Fruit fly (Drosophila melanogaster) whole organism, embryonic: ENCODE results near the gene asun.

Source experiments
- Atf-2 ChIP-seq: fragments of 200-800 bp; sonication (Bioruptor generic); optimal IDR thresholded peaks from 2 replicates; lab custom pipeline; 2016; ENCODE audit warnings: missing biosample characterization, missing genetic modification characterization
- CG14710 ChIP-seq: fragments of 200-800 bp; sonication (Bioruptor generic); optimal IDR thresholded peaks from 3 replicates; lab custom pipeline; 2019; ENCODE audit warnings: missing biosample characterization, mild to moderate bottlenecking, missing genetic modification characterization, moderate library complexity
- CG14965 ChIP-seq: fragments of 200-800 bp; sonication (Bioruptor generic); optimal IDR thresholded peaks from 2 replicates; lab custom pipeline; 2016; ENCODE audit warnings: missing biosample characterization, missing genetic modification characterization, borderline replicate concordance
- CG2120 ChIP-seq: fragments of 200-800 bp; sonication (Bioruptor generic); optimal IDR thresholded peaks from 3 replicates; lab custom pipeline; 2016; ENCODE audit warnings: missing biosample characterization, missing genetic modification characterization
- CG3065 ChIP-seq: fragments of 200-800 bp; sonication (Bioruptor generic); optimal IDR thresholded peaks from 2 replicates; lab custom pipeline; 2016; ENCODE audit warnings: missing biosample characterization, missing genetic modification characterization
- CG31388 ChIP-seq: fragments of 200-800 bp; sonication (Bioruptor generic); optimal IDR thresholded peaks from 2 replicates; lab custom pipeline; 2016; ENCODE audit warnings: missing biosample characterization, missing genetic modification characterization
- CG33213 ChIP-seq: fragments of 200-800 bp; sonication (Bioruptor generic); optimal IDR thresholded peaks from 3 replicates; lab custom pipeline; 2016; ENCODE audit warnings: missing biosample characterization, missing genetic modification characterization
- CG33557 ChIP-seq: fragments of 200-800 bp; sonication (Bioruptor generic); optimal IDR thresholded peaks from 2 replicates; lab custom pipeline; 2019; ENCODE audit warnings: missing biosample characterization, mild to moderate bottlenecking, missing genetic modification characterization, moderate library complexity
- CG4360 ChIP-seq: fragments of 200-800 bp; sonication (Bioruptor generic); IDR thresholded peaks from 2 replicates; pipeline ENCODE4 v1.3.6; 2022; ENCODE audit warnings: missing biosample characterization, missing genetic modification characterization
- CG4404 ChIP-seq: fragments of 200-800 bp; sonication (Bioruptor generic); IDR thresholded peaks from 2 replicates; pipeline ENCODE4 v1.3.6; 2022; ENCODE audit warnings: missing biosample characterization, missing genetic modification characterization
- CG4707 ChIP-seq: fragments of 200-800 bp; sonication (Bioruptor generic); optimal IDR thresholded peaks from 2 replicates; lab custom pipeline; 2018; ENCODE audit warnings: missing biosample characterization, mild to moderate bottlenecking, missing genetic modification characterization, moderate library complexity
- CG4820 ChIP-seq: fragments of 200-800 bp; sonication (Bioruptor generic); optimal IDR thresholded peaks from 3 replicates; lab custom pipeline; 2016; ENCODE audit warnings: missing biosample characterization, missing genetic modification characterization
- CG6854 ChIP-seq: fragments of 200-800 bp; sonication (Bioruptor generic); optimal IDR thresholded peaks from 3 replicates; lab custom pipeline; 2017; ENCODE audit warnings: missing biosample characterization, mild to moderate bottlenecking, missing genetic modification characterization
- CG7357 ChIP-seq: fragments of 200-800 bp; sonication (Bioruptor generic); IDR thresholded peaks from 3 replicates; pipeline ENCODE4 v1.3.6; 2022; ENCODE audit warnings: missing biosample characterization, missing genetic modification characterization
- CG9437 ChIP-seq: fragments of 200-800 bp; sonication (Bioruptor generic); optimal IDR thresholded peaks from 2 replicates; lab custom pipeline; 2018; ENCODE audit warnings: missing biosample characterization, mild to moderate bottlenecking, missing genetic modification characterization
- CHES-1-like ChIP-seq: fragments of 200-800 bp; sonication (Bioruptor generic); optimal IDR thresholded peaks from 2 replicates; lab custom pipeline; 2016; ENCODE audit warnings: missing biosample characterization, missing genetic modification characterization
- CTCF ChIP-seq: fragments of 200-800 bp; sonication (Bioruptor generic); optimal IDR thresholded peaks from 2 replicates; lab custom pipeline; 2017; ENCODE audit warnings: missing biosample characterization, mild to moderate bottlenecking, missing genetic modification characterization, moderate library complexity
- D ChIP-seq, 2 experiments: fragments of 200-800 bp in 1 of 2; fragments of >200 bp in 1 of 2; sonication (Bioruptor generic) in 1 of 2; optimal IDR thresholded peaks; 2 replicates in 1 of 2; 3 replicates in 1 of 2; lab custom pipeline; 2017; ENCODE audit warnings: mild to moderate bottlenecking in 1 of 2, missing biosample characterization in 1 of 2, missing genetic modification characterization in 1 of 2, missing genetic modification reagents in 1 of 2
- Dad ChIP-seq: fragments of 200-800 bp; sonication (Bioruptor generic); optimal IDR thresholded peaks from 3 replicates; lab custom pipeline; 2016; ENCODE audit warnings: missing biosample characterization, missing genetic modification characterization
- Deaf1 ChIP-seq: fragments of 200-800 bp; optimal IDR thresholded peaks from 3 replicates; lab custom pipeline; 2019; ENCODE audit warnings: missing biosample characterization, mild to moderate bottlenecking, missing genetic modification characterization, moderate library complexity
- Doc2 ChIP-seq: fragments of 200-800 bp; sonication (Bioruptor generic); IDR thresholded peaks from 2 replicates; pipeline ENCODE4 v1.3.6; 2022; ENCODE audit warnings: missing biosample characterization, missing genetic modification characterization
- E2f1 ChIP-seq: fragments of 200-800 bp; sonication (Bioruptor generic); IDR thresholded peaks from 2 replicates; pipeline ENCODE4 v1.3.6; 2022; ENCODE audit warnings: missing biosample characterization, missing genetic modification characterization
- ERR ChIP-seq: fragments of 200-800 bp; sonication (Bioruptor generic); optimal IDR thresholded peaks from 2 replicates; lab custom pipeline; 2016; ENCODE audit warnings: missing biosample characterization, missing genetic modification characterization
- Fer3 ChIP-seq: fragments of 200-800 bp; sonication (Bioruptor generic); optimal IDR thresholded peaks from 2 replicates; lab custom pipeline; 2018; ENCODE audit warnings: missing biosample characterization, mild to moderate bottlenecking, missing genetic modification characterization, moderate library complexity
- GATAe ChIP-seq: fragments of 200-800 bp; sonication (Bioruptor generic); conservative IDR thresholded peaks from 2 replicates; pipeline ENCODE4 v1.3.6; 2022; ENCODE audit warnings: missing biosample characterization, missing genetic modification characterization
- HLH54F ChIP-seq: fragments of 200-800 bp; sonication (Bioruptor generic); optimal IDR thresholded peaks from 3 replicates; lab custom pipeline; 2016; ENCODE audit warnings: missing biosample characterization, missing genetic modification characterization
- HmgZ ChIP-seq: fragments of 200-800 bp; sonication (Bioruptor generic); optimal IDR thresholded peaks from 2 replicates; lab custom pipeline; 2018; ENCODE audit warnings: missing biosample characterization, mild to moderate bottlenecking, missing genetic modification characterization
- Hmr ChIP-seq: fragments of 200-800 bp; sonication (Bioruptor generic); optimal IDR thresholded peaks from 3 replicates; lab custom pipeline; 2017; ENCODE audit warnings: mild to moderate bottlenecking, missing biosample characterization, missing genetic modification reagents, missing genetic modification characterization
- Hr39 ChIP-seq: fragments of >200 bp; optimal IDR thresholded peaks from 2 replicates; lab custom pipeline; 2017
- Hr78 ChIP-seq, 2 experiments: fragments of 200-800 bp in 1 of 2; fragments of >200 bp in 1 of 2; sonication (Bioruptor generic) in 1 of 2; optimal IDR thresholded peaks; 2 replicates each; lab custom pipeline; 2017 to 2019; ENCODE audit warnings: missing biosample characterization in 2 of 2, missing genetic modification characterization in 2 of 2, mild to moderate bottlenecking in 1 of 2, moderate library complexity in 1 of 2
- Hsf ChIP-seq: fragments of 200-800 bp; sonication (Bioruptor generic); optimal IDR thresholded peaks from 3 replicates; lab custom pipeline; 2016; ENCODE audit warnings: missing biosample characterization, missing genetic modification characterization
- MTF-1 ChIP-seq: fragments of 200-800 bp; sonication (Bioruptor generic); optimal IDR thresholded peaks from 2 replicates; lab custom pipeline; 2018; ENCODE audit warnings: missing biosample characterization, mild to moderate bottlenecking, missing genetic modification characterization, borderline replicate concordance
- Med ChIP-seq: fragments of 200-800 bp; sonication (Bioruptor generic); peaks from one replicate; lab custom pipeline; 2016; ENCODE audit warnings: missing biosample characterization, missing genetic modification characterization, mild to moderate bottlenecking, inconsistent platforms, moderate library complexity
- Meics ChIP-seq: fragments of 200-800 bp; sonication (Bioruptor generic); optimal IDR thresholded peaks from 2 replicates; lab custom pipeline; 2017; ENCODE audit warnings: missing biosample characterization, mild to moderate bottlenecking, missing genetic modification characterization
- NFAT ChIP-seq: fragments of 200-800 bp; sonication (Bioruptor generic); IDR thresholded peaks from 2 replicates; pipeline ENCODE4 v1.3.6; 2022; ENCODE audit warnings: missing biosample characterization, missing genetic modification characterization
- Taf1 ChIP-seq: fragments of 200-800 bp; sonication (Bioruptor generic); IDR thresholded peaks from 2 replicates; pipeline ENCODE4 v1.3.6; 2022; ENCODE audit warnings: missing biosample characterization, missing genetic modification characterization
- Usf ChIP-seq: fragments of 200-800 bp; sonication (Bioruptor generic); optimal IDR thresholded peaks from 2 replicates; lab custom pipeline; 2017; ENCODE audit warnings: missing genotype, missing biosample characterization, missing genetic modification characterization
- YL-1 ChIP-seq: fragments of 200-800 bp; sonication (Bioruptor generic); optimal IDR thresholded peaks from 3 replicates; lab custom pipeline; 2017; ENCODE audit warnings: missing biosample characterization, mild to moderate bottlenecking, missing genetic modification characterization
- bowl ChIP-seq: fragments of 200-800 bp; sonication (Bioruptor generic); IDR thresholded peaks from 2 replicates; pipeline ENCODE4 v1.3.6; 2022; ENCODE audit warnings: missing biosample characterization, missing genetic modification characterization
- cas ChIP-seq: fragments of 200-800 bp; sonication (Bioruptor generic); IDR thresholded peaks from 2 replicates; pipeline ENCODE4 v1.3.6; 2022; ENCODE audit warnings: missing biosample characterization, missing genetic modification characterization
- chinmo ChIP-seq: fragments of 200-800 bp; sonication (Bioruptor generic); IDR thresholded peaks from 4 replicates; pipeline ENCODE4 v1.3.6; 2022; ENCODE audit warnings: missing biosample characterization, missing genetic modification characterization; ENCODE audit not compliant: partially characterized antibody
- chn ChIP-seq: fragments of 200-800 bp; sonication (Bioruptor generic); optimal IDR thresholded peaks from 2 replicates; lab custom pipeline; 2016; ENCODE audit warnings: missing biosample characterization, missing genetic modification characterization
- disco-r ChIP-seq: fragments of 200-800 bp; sonication (Bioruptor generic); optimal IDR thresholded peaks from 2 replicates; lab custom pipeline; 2016; ENCODE audit warnings: missing biosample characterization, missing genetic modification characterization
- ftz-f1 ChIP-seq: fragments of 200-800 bp; sonication (Bioruptor generic); optimal IDR thresholded peaks from 2 replicates; lab custom pipeline; 2016; ENCODE audit warnings: missing biosample characterization, missing genetic modification characterization
- gce ChIP-seq: fragments of 200-800 bp; sonication (Bioruptor generic); IDR thresholded peaks from 3 replicates; pipeline ENCODE4 v1.3.6; 2022; ENCODE audit warnings: missing biosample characterization, missing genetic modification characterization
- gem ChIP-seq: fragments of 200-800 bp; sonication (Bioruptor generic); optimal IDR thresholded peaks from 2 replicates; lab custom pipeline; 2019; ENCODE audit warnings: missing biosample characterization, mild to moderate bottlenecking, missing genetic modification characterization, moderate library complexity
- ham ChIP-seq: fragments of 200-800 bp; sonication (Bioruptor generic); IDR thresholded peaks from 2 replicates; pipeline ENCODE4 v1.3.6; 2022; ENCODE audit warnings: missing biosample characterization, missing genetic modification characterization
- jigr1 ChIP-seq: fragments of 200-800 bp; sonication (Bioruptor generic); IDR thresholded peaks from 3 replicates; pipeline ENCODE4 v1.3.6; 2022; ENCODE audit warnings: missing biosample characterization, missing genetic modification characterization
- lbe ChIP-seq: fragments of 200-800 bp; sonication (Bioruptor generic); optimal IDR thresholded peaks from 2 replicates; lab custom pipeline; 2016; ENCODE audit warnings: missing biosample characterization, mild to moderate bottlenecking, missing genetic modification characterization
- onecut ChIP-seq: fragments of 200-800 bp; sonication (Bioruptor generic); IDR thresholded peaks from 2 replicates; pipeline ENCODE4 v1.3.6; 2022; ENCODE audit warnings: missing biosample characterization, missing genetic modification characterization
- pita ChIP-seq: fragments of 200-800 bp; sonication (Bioruptor generic); optimal IDR thresholded peaks from 2 replicates; lab custom pipeline; 2017; ENCODE audit warnings: missing biosample characterization, mild to moderate bottlenecking, missing genetic modification characterization

Gene asun

dm6 chr3R:16241102-16241779, 22.8 kb upstream of the asun start (continued):
- no peak for TF ChIP-seq Atf-2 (GFP tag; lab: Kevin White, UChicago)
- no peak for TF ChIP-seq CG6854 (GFP tag; lab: Kevin White, UChicago)
- no peak; the same call in 1 of the 2 replicates for TF ChIP-seq onecut (GFP tag; lab: Robert Waterston, UW)
- no peak for TF ChIP-seq disco-r (GFP tag; lab: Kevin White, UChicago)
- peak; percentile 17 for TF ChIP-seq CTCF (GFP tag; lab: Kevin White, UChicago)
- no peak for TF ChIP-seq jigr1 (GFP tag; lab: Robert Waterston, UW)
- peak; percentile 64 for TF ChIP-seq ERR (GFP tag; lab: Kevin White, UChicago)
- TF ChIP-seq E2f1 (GFP tag; lab: Robert Waterston, UW), result no peak
- no peak for TF ChIP-seq CG3065 (GFP tag; lab: Kevin White, UChicago)
- TF ChIP-seq ham (GFP tag; lab: Robert Waterston, UW), result no peak
- no peak for TF ChIP-seq Hr39 (lab: Kevin White, UChicago)
- no peak for TF ChIP-seq CG4360 (GFP tag; lab: Robert Waterston, UW)
- no peak for TF ChIP-seq bowl
- TF ChIP-seq CG4404 (GFP tag; lab: Robert Waterston, UW), result no peak
- TF ChIP-seq cas (GFP tag; lab: Robert Waterston, UW), result no peak
- TF ChIP-seq CG4707, result peak; percentile 6
- 0 out of 3 replicates have a peak, but pooled peaks have one; percentile 16 for TF ChIP-seq CG7357 (GFP tag; lab: Robert Waterston, UW)
- TF ChIP-seq chinmo (GFP tag; lab: Robert Waterston, UW), result no peak
- TF ChIP-seq NFAT, result no peak
- peak; percentile 8 for TF ChIP-seq CG33213 (GFP tag; lab: Kevin White, UChicago)
- TF ChIP-seq chn (GFP tag; lab: Kevin White, UChicago), result no peak
- TF ChIP-seq MTF-1 (GFP tag; lab: Kevin White, UChicago), result peak; percentile 46
- TF ChIP-seq Taf1 (GFP tag; lab: Robert Waterston, UW), result no peak
- TF ChIP-seq CG33557 (GFP tag; lab: Kevin White, UChicago), result no peak
- TF ChIP-seq gce (GFP tag; lab: Robert Waterston, UW), result no peak
- no peak for TF ChIP-seq YL-1 (GFP tag; lab: Kevin White, UChicago)
- peak; percentile 33 for TF ChIP-seq D (optimal IDR thresholded peaks at IDR 0.05; lab: Kevin White, UChicago)
- TF ChIP-seq D (GFP tag; optimal IDR thresholded peaks at IDR 0.05; lab: Kevin White, UChicago), result peak; percentile 0
- no peak for TF ChIP-seq CG9437 (GFP tag; lab: Kevin White, UChicago)
- TF ChIP-seq CG2120 (GFP tag; lab: Kevin White, UChicago), result peak; percentile 56
- TF ChIP-seq Usf (GFP tag; lab: Kevin White, UChicago), result no peak
- TF ChIP-seq Deaf1 (tag; lab: Kevin White, UChicago), result peak; percentile 98
- no peak for TF ChIP-seq CG31388 (GFP tag; lab: Kevin White, UChicago)
- TF ChIP-seq gem (tag; lab: Kevin White, UChicago), result peak; percentile 8
- TF ChIP-seq HLH54F (GFP tag; lab: Kevin White, UChicago), result no peak
- peak in 1 of 2 experiments; percentile 64 for TF ChIP-seq Hr78 (GFP tag; optimal IDR thresholded peaks at IDR 0.05; lab: Kevin White, UChicago)
- TF ChIP-seq Fer3 (tag; lab: Kevin White, UChicago), result peak; percentile 16
- no peak for TF ChIP-seq CG4820 (GFP tag; lab: Kevin White, UChicago)
- TF ChIP-seq CHES-1-like (GFP tag; lab: Kevin White, UChicago), result no peak
- peak; percentile 90 for TF ChIP-seq Med (GFP tag; lab: Kevin White, UChicago)
- peak; percentile 88 for TF ChIP-seq ftz-f1
- TF ChIP-seq lbe (GFP tag; lab: Kevin White, UChicago), result peak; percentile 58
- TF ChIP-seq Dad (GFP tag; lab: Kevin White, UChicago), result no peak
- no peak for TF ChIP-seq Doc2 (GFP tag; lab: Robert Waterston, UW)
- no peak for TF ChIP-seq pita (GFP tag; lab: Kevin White, UChicago)
- TF ChIP-seq Hsf (GFP tag; lab: Kevin White, UChicago), result peak; percentile 38
- peak; percentile 91 for TF ChIP-seq HmgZ (tag; lab: Kevin White, UChicago)
- no peak for TF ChIP-seq GATAe (GFP tag; lab: Robert Waterston, UW)
- peak; percentile 77 for TF ChIP-seq Hmr
- no peak for TF ChIP-seq CG14965 (GFP tag; lab: Kevin White, UChicago)
- TF ChIP-seq Meics (GFP tag; lab: Kevin White, UChicago), result no peak
- no peak for TF ChIP-seq CG14710 (tag; lab: Kevin White, UChicago)
